Fruit fly (Drosophila melanogaster) whole organism, embryonic: ENCODE results near the gene shams.
A peak's percentile ranks its signal among the peaks of the same experiment; 100 is the strongest.

Experiments
- Ada2b ChIP-seq: fragments of 200-800 bp; sonication (Bioruptor generic); IDR thresholded peaks from 2 replicates; pipeline ENCODE4 v1.3.6; 2022; ENCODE audit warnings: missing biosample characterization, missing genetic modification characterization
- Bgb ChIP-seq: fragments of 200-800 bp; sonication (Bioruptor generic); IDR thresholded peaks from 2 replicates; pipeline ENCODE4 v1.3.6; 2022; ENCODE audit warnings: missing biosample characterization, missing genetic modification characterization; ENCODE audit not compliant: partially characterized antibody
- CG10654 ChIP-seq: fragments of 200-800 bp; sonication (Bioruptor generic); optimal IDR thresholded peaks from 2 replicates; lab custom pipeline; 2016; ENCODE audit warnings: missing biosample characterization, missing genetic modification characterization
- CG10979 ChIP-seq: fragments of 200-800 bp; sonication (Bioruptor generic); optimal IDR thresholded peaks from 2 replicates; lab custom pipeline; 2018; ENCODE audit warnings: missing biosample characterization, mild to moderate bottlenecking, missing genetic modification characterization, moderate library complexity
- CG12104 ChIP-seq: fragments of 200-800 bp; sonication (Bioruptor generic); optimal IDR thresholded peaks from 3 replicates; lab custom pipeline; 2016; ENCODE audit warnings: missing biosample characterization, missing genetic modification characterization
- CG14965 ChIP-seq: fragments of 200-800 bp; sonication (Bioruptor generic); optimal IDR thresholded peaks from 2 replicates; lab custom pipeline; 2016; ENCODE audit warnings: missing biosample characterization, missing genetic modification characterization, borderline replicate concordance
- CG1602 ChIP-seq: fragments of 200-800 bp; sonication (Bioruptor generic); optimal IDR thresholded peaks from 3 replicates; lab custom pipeline; 2016; ENCODE audit warnings: missing biosample characterization, missing genetic modification characterization
- CG17612 ChIP-seq: fragments of 200-800 bp; sonication (Bioruptor generic); IDR thresholded peaks from 2 replicates; pipeline ENCODE4 v1.3.6; 2022; ENCODE audit warnings: missing biosample characterization, missing genetic modification characterization
- CG30020 ChIP-seq: fragments of 200-800 bp; optimal IDR thresholded peaks from 2 replicates; lab custom pipeline; 2019; ENCODE audit warnings: missing biosample characterization, mild to moderate bottlenecking, missing genetic modification characterization, moderate library complexity
- CG30403 ChIP-seq: fragments of 200-800 bp; sonication (Bioruptor generic); optimal IDR thresholded peaks from 3 replicates; lab custom pipeline; 2016; ENCODE audit warnings: missing biosample characterization, missing genetic modification characterization
- CG3065 ChIP-seq: fragments of 200-800 bp; sonication (Bioruptor generic); optimal IDR thresholded peaks from 2 replicates; lab custom pipeline; 2016; ENCODE audit warnings: missing biosample characterization, missing genetic modification characterization
- CG33557 ChIP-seq: fragments of 200-800 bp; sonication (Bioruptor generic); optimal IDR thresholded peaks from 2 replicates; lab custom pipeline; 2019; ENCODE audit warnings: missing biosample characterization, mild to moderate bottlenecking, missing genetic modification characterization, moderate library complexity
- CG42726 ChIP-seq: fragments of 200-800 bp; sonication (Bioruptor generic); IDR thresholded peaks from 2 replicates; pipeline ENCODE4 v1.3.6; 2022; ENCODE audit warnings: missing biosample characterization, missing genetic modification characterization; ENCODE audit not compliant: partially characterized antibody
- CG4617 ChIP-seq: fragments of 200-800 bp; sonication (Bioruptor generic); optimal IDR thresholded peaks from 3 replicates; lab custom pipeline; 2016; ENCODE audit warnings: missing biosample characterization, missing genetic modification characterization, borderline replicate concordance
- CG6272 ChIP-seq: fragments of 200-800 bp; sonication (Bioruptor generic); IDR thresholded peaks from 2 replicates; pipeline ENCODE4 v1.3.6; 2022; ENCODE audit warnings: missing biosample characterization, missing genetic modification characterization
- CG6654 ChIP-seq: fragments of 200-800 bp; sonication (Bioruptor generic); optimal IDR thresholded peaks from 2 replicates; lab custom pipeline; 2017; ENCODE audit warnings: missing biosample characterization, mild to moderate bottlenecking, missing genetic modification characterization
- CG7556 ChIP-seq: fragments of 200-800 bp; sonication (Bioruptor generic); optimal IDR thresholded peaks from 2 replicates; lab custom pipeline; 2017; ENCODE audit warnings: missing biosample characterization, mild to moderate bottlenecking, missing genetic modification characterization
- CG8388 ChIP-seq: fragments of 200-800 bp; sonication (Bioruptor generic); optimal IDR thresholded peaks from 2 replicates; lab custom pipeline; 2019; ENCODE audit warnings: missing biosample characterization, mild to moderate bottlenecking, missing genetic modification characterization, moderate library complexity
- CG8765 ChIP-seq: fragments of 200-800 bp; sonication (Bioruptor generic); IDR thresholded peaks from 2 replicates; pipeline ENCODE4 v1.3.6; 2022; ENCODE audit warnings: missing biosample characterization, missing genetic modification characterization
- CTCF ChIP-seq: fragments of 200-800 bp; sonication (Bioruptor generic); optimal IDR thresholded peaks from 2 replicates; lab custom pipeline; 2017; ENCODE audit warnings: missing biosample characterization, mild to moderate bottlenecking, missing genetic modification characterization, moderate library complexity
- Dip2 ChIP-seq: fragments of 200-800 bp; sonication (Bioruptor generic); IDR thresholded peaks from 2 replicates; pipeline ENCODE4 v1.3.6; 2022; ENCODE audit warnings: missing biosample characterization, missing genetic modification characterization
- E2f1 ChIP-seq: fragments of 200-800 bp; sonication (Bioruptor generic); IDR thresholded peaks from 2 replicates; pipeline ENCODE4 v1.3.6; 2022; ENCODE audit warnings: missing biosample characterization, missing genetic modification characterization
- Ets65A ChIP-seq: fragments of 200-800 bp; sonication (Bioruptor generic); peaks from one replicate; lab custom pipeline; 2016; ENCODE audit warnings: missing biosample characterization, missing genetic modification characterization
- Hr3 ChIP-seq: fragments of 200-800 bp; sonication (Bioruptor generic); optimal IDR thresholded peaks from 3 replicates; lab custom pipeline; 2016; ENCODE audit warnings: missing biosample characterization, missing genetic modification characterization
- Hr39 ChIP-seq: fragments of >200 bp; optimal IDR thresholded peaks from 2 replicates; lab custom pipeline; 2017
- Ptx1 ChIP-seq: fragments of 200-800 bp; sonication (Bioruptor generic); IDR thresholded peaks from 2 replicates; pipeline ENCODE4 v1.3.6; 2022; ENCODE audit warnings: missing biosample characterization, missing genetic modification characterization
- Ravus ChIP-seq: fragments of 200-800 bp; sonication (Bioruptor generic); IDR thresholded peaks from 2 replicates; pipeline ENCODE4 v1.3.6; 2022; ENCODE audit warnings: missing biosample characterization, missing genetic modification characterization
- Rx ChIP-seq: fragments of 200-800 bp; sonication (Bioruptor generic); IDR thresholded peaks from 2 replicates; pipeline ENCODE4 v1.3.6; 2022; ENCODE audit warnings: missing biosample characterization, missing genetic modification characterization
- Side ChIP-seq: fragments of 200-800 bp; sonication (Bioruptor generic); optimal IDR thresholded peaks from 2 replicates; lab custom pipeline; 2016; ENCODE audit warnings: missing biosample characterization, missing genetic modification characterization
- YL-1 ChIP-seq: fragments of 200-800 bp; sonication (Bioruptor generic); optimal IDR thresholded peaks from 3 replicates; lab custom pipeline; 2017; ENCODE audit warnings: missing biosample characterization, mild to moderate bottlenecking, missing genetic modification characterization
- abd-A ChIP-seq: fragments of 200-800 bp; sonication (Bioruptor generic); optimal IDR thresholded peaks from 3 replicates; lab custom pipeline; 2019; ENCODE audit warnings: missing biosample characterization, mild to moderate bottlenecking, missing genetic modification characterization, moderate library complexity
- al ChIP-seq: fragments of 200-800 bp; sonication (Bioruptor generic); IDR thresholded peaks from 2 replicates; pipeline ENCODE4 v1.3.6; 2022; ENCODE audit warnings: missing biosample characterization, missing genetic modification characterization
- amos ChIP-seq: fragments of 200-800 bp; sonication (Bioruptor generic); IDR thresholded peaks from 2 replicates; pipeline ENCODE4 v1.3.6; 2022; ENCODE audit warnings: missing biosample characterization, missing genetic modification characterization; ENCODE audit not compliant: partially characterized antibody
- cg ChIP-seq: fragments of 200-800 bp; sonication (Bioruptor generic); optimal IDR thresholded peaks from 3 replicates; lab custom pipeline; 2019; ENCODE audit warnings: missing biosample characterization, mild to moderate bottlenecking, missing genetic modification characterization, moderate library complexity
- chinmo ChIP-seq: fragments of 200-800 bp; sonication (Bioruptor generic); IDR thresholded peaks from 4 replicates; pipeline ENCODE4 v1.3.6; 2022; ENCODE audit warnings: missing biosample characterization, missing genetic modification characterization; ENCODE audit not compliant: partially characterized antibody
- dmrt99B ChIP-seq: fragments of 200-800 bp; sonication (Bioruptor generic); optimal IDR thresholded peaks from 2 replicates; lab custom pipeline; 2018; ENCODE audit warnings: missing biosample characterization, mild to moderate bottlenecking, missing genetic modification characterization, moderate library complexity
- eve ChIP-seq, 2 experiments: fragments of >200 bp; optimal IDR thresholded peaks; 2 replicates each; lab custom pipeline; 2017; ENCODE audit warnings: missing biosample characterization in 2 of 2, missing genetic modification characterization in 2 of 2
- fd102C ChIP-seq: fragments of 200-800 bp; sonication (Bioruptor generic); optimal IDR thresholded peaks from 2 replicates; lab custom pipeline; 2018; ENCODE audit warnings: missing biosample characterization, mild to moderate bottlenecking, missing genetic modification characterization, moderate library complexity
- gt ChIP-seq: fragments of 200-800 bp; sonication (Bioruptor generic); IDR thresholded peaks from 2 replicates; pipeline ENCODE4 v1.3.6; 2022; ENCODE audit warnings: missing biosample characterization, missing genetic modification characterization
- luna ChIP-seq: fragments of 200-800 bp; sonication (Bioruptor generic); optimal IDR thresholded peaks from 2 replicates; lab custom pipeline; 2016; ENCODE audit warnings: missing biosample characterization, missing genetic modification characterization
- mam ChIP-seq: fragments of 200-800 bp; sonication (Bioruptor generic); optimal IDR thresholded peaks from 3 replicates; lab custom pipeline; 2016; ENCODE audit warnings: missing biosample characterization, missing genetic modification characterization
- nom ChIP-seq: fragments of 200-800 bp; sonication (Bioruptor generic); optimal IDR thresholded peaks from 2 replicates; lab custom pipeline; 2017; ENCODE audit warnings: missing biosample characterization, missing genetic modification characterization, mild to moderate bottlenecking, moderate library complexity, missing genetic modification reagents
- pros ChIP-seq: fragments of 200-800 bp; sonication (Bioruptor generic); optimal IDR thresholded peaks from 3 replicates; lab custom pipeline; 2019; ENCODE audit warnings: missing biosample characterization, mild to moderate bottlenecking, missing genetic modification characterization, moderate library complexity
- run ChIP-seq: fragments of 200-800 bp; sonication (Bioruptor generic); optimal IDR thresholded peaks from 3 replicates; lab custom pipeline; 2018; ENCODE audit warnings: missing biosample characterization, mild to moderate bottlenecking, missing genetic modification characterization
- seq ChIP-seq: fragments of 200-800 bp; sonication (Bioruptor generic); IDR thresholded peaks from 2 replicates; pipeline ENCODE4 v1.3.6; 2022; ENCODE audit warnings: missing biosample characterization, missing genetic modification characterization
- shn ChIP-seq: fragments of 200-800 bp; sonication (Bioruptor generic); optimal IDR thresholded peaks from 3 replicates; lab custom pipeline; 2016; ENCODE audit warnings: missing biosample characterization, missing genetic modification characterization
- tna ChIP-seq: fragments of 200-800 bp; sonication (Bioruptor generic); IDR thresholded peaks from 2 replicates; pipeline ENCODE4 v1.3.6; 2022; ENCODE audit warnings: missing biosample characterization, missing genetic modification characterization; ENCODE audit not compliant: partially characterized antibody
- trem ChIP-seq: fragments of 200-800 bp; optimal IDR thresholded peaks from 3 replicates; lab custom pipeline; 2019; ENCODE audit warnings: missing biosample characterization, mild to moderate bottlenecking, missing genetic modification characterization, moderate library complexity
- yki ChIP-seq: fragments of >200 bp; optimal IDR thresholded peaks from 3 replicates; lab custom pipeline; 2018

Gene shams

dm6 chr3R:25122736-25123211, 48.4 kb upstream of the shams start, which contains the start of the genes CG31510 and TTLL5 (continued):
- TF ChIP-seq CG8765 (GFP tag; lab: Robert Waterston, UW), result no peak
- no peak for TF ChIP-seq pros (GFP tag; lab: Kevin White, UChicago)
- TF ChIP-seq Bgb, result peak; percentile 66
- peak; percentile 28; the same call in 1 of the 2 replicates for TF ChIP-seq al (GFP tag; lab: Robert Waterston, UW)
- TF ChIP-seq CG42726, result peak; percentile 48; the same call in 1 of the 2 replicates
- peak; percentile 32 for TF ChIP-seq YL-1 (GFP tag; lab: Kevin White, UChicago)
- TF ChIP-seq CG4617 (GFP tag; lab: Kevin White, UChicago), result peak; percentile 49

- TF ChIP-seq CG10979 (tag; lab: Kevin White, UChicago) (peak; percentile 96), seq (GFP tag; lab: Robert Waterston, UW) (no peak), yki (lab: Kevin White, UChicago) (no peak), Ets65A (GFP tag; lab: Kevin White, UChicago) (peak; percentile 0), CTCF (GFP tag; lab: Kevin White, UChicago) (peak; percentile 88), Hr39 (lab: Kevin White, UChicago) (no peak), eve (GFP tag; optimal IDR thresholded peaks at IDR 0.05; lab: Kevin White, UChicago) (peak in 1 of 2 experiments; percentile 51), CG14965 (GFP tag; lab: Kevin White, UChicago) (peak; percentile 88), CG1602 (GFP tag; lab: Kevin White, UChicago) (no peak)
These were observed 38.1 kb upstream of the shams start, which contains the start of gene Nepl16 for dm6 chr3R:25112466-25112939. Nepl16 (minus strand) TSS chr3R:25112516.

dm6 chr3R:25108932-25109331, 34.5 kb upstream of the shams start, which contains the start of gene CG34027:
CG34027 (minus strand) TSS chr3R:25109032.
- TF ChIP-seq CG30020 (tag; lab: Kevin White, UChicago) (no peak), CG6654 (GFP tag; lab: Kevin White, UChicago) (no peak), abd-A (tag; lab: Kevin White, UChicago) (no peak), E2f1 (no peak), fd102C (GFP tag; lab: Kevin White, UChicago) (no peak), CG30403 (GFP tag; lab: Kevin White, UChicago) (no peak), Dip2 (GFP tag; lab: Robert Waterston, UW) (no peak), Ravus (GFP tag; lab: Robert Waterston, UW) (no peak), run (tag; lab: Kevin White, UChicago) (no peak), CG12104 (no peak), CG8388 (no peak), CG33557 (GFP tag; lab: Kevin White, UChicago) (no peak), tna (GFP tag; lab: Robert Waterston, UW) (no peak), CG7556 (GFP tag; lab: Kevin White, UChicago) (no peak), CG6272 (no peak), cg (GFP tag; lab: Kevin White, UChicago) (no peak), Rx (GFP tag; lab: Robert Waterston, UW) (no peak), Side (GFP tag; lab: Kevin White, UChicago) (no peak), amos (GFP tag; lab: Robert Waterston, UW) (no peak)

- no peak for TF ChIP-seq Ada2b (GFP tag; lab: Robert Waterston, UW)
- no peak for TF ChIP-seq Hr3 (GFP tag; lab: Kevin White, UChicago)
- no peak for TF ChIP-seq gt
- TF ChIP-seq chinmo (GFP tag; lab: Robert Waterston, UW), result no peak
- TF ChIP-seq dmrt99B (tag; lab: Kevin White, UChicago), result no peak
- TF ChIP-seq CG10654 (GFP tag; lab: Kevin White, UChicago), result no peak
- no peak for TF ChIP-seq mam (GFP tag; lab: Kevin White, UChicago)
- no peak for TF ChIP-seq CG10979 (tag; lab: Kevin White, UChicago)
- no peak for TF ChIP-seq CG3065 (GFP tag; lab: Kevin White, UChicago)
- no peak for TF ChIP-seq luna (GFP tag; lab: Kevin White, UChicago)
- TF ChIP-seq Ptx1 (GFP tag; lab: Robert Waterston, UW), result no peak
- TF ChIP-seq nom, result no peak
- TF ChIP-seq trem (tag; lab: Kevin White, UChicago), result no peak
- TF ChIP-seq shn (GFP tag; lab: Kevin White, UChicago), result no peak
- TF ChIP-seq CG17612 (GFP tag; lab: Robert Waterston, UW), result no peak
These were observed 27.8 kb upstream of the shams start, which contains the start of gene CG45095 for dm6 chr3R:25102253-25102652. CG45095 (plus strand) TSS chr3R:25102553.
